Fruit fly (Drosophila melanogaster) whole organism, embryonic: ENCODE measurements around the gene RabGGTa.

Source experiments
- Ada2b ChIP-seq: fragments of 200-800 bp; sonication (Bioruptor generic); IDR thresholded peaks from 2 replicates; pipeline ENCODE4 v1.3.6; 2022; ENCODE audit warnings: missing biosample characterization, missing genetic modification characterization
- Aef1 ChIP-seq: fragments of 200-800 bp; sonication (Bioruptor generic); IDR thresholded peaks from 3 replicates; pipeline ENCODE4 v1.3.6; 2022; ENCODE audit warnings: missing biosample characterization, missing genetic modification characterization
- Bteb2 ChIP-seq: fragments of 200-800 bp; sonication (Bioruptor generic); optimal IDR thresholded peaks from 2 replicates; lab custom pipeline; 2016; ENCODE audit warnings: missing biosample characterization, missing genetic modification characterization
- CG10565 ChIP-seq: fragments of 200-800 bp; sonication (Bioruptor generic); optimal IDR thresholded peaks from 3 replicates; lab custom pipeline; 2016; ENCODE audit warnings: missing biosample characterization, mild to moderate bottlenecking, missing genetic modification characterization
- CG11504 ChIP-seq: fragments of 200-800 bp; sonication (Bioruptor generic); optimal IDR thresholded peaks from 3 replicates; lab custom pipeline; 2019; ENCODE audit warnings: missing biosample characterization, mild to moderate bottlenecking, missing genetic modification characterization, moderate library complexity
- CG11695 ChIP-seq: fragments of 200-800 bp; sonication (Bioruptor generic); IDR thresholded peaks from 3 replicates; pipeline ENCODE4 v1.3.6; 2022; ENCODE audit warnings: missing biosample characterization, missing genetic modification characterization
- CG12236 ChIP-seq: fragments of 200-800 bp; sonication (Bioruptor generic); optimal IDR thresholded peaks from 2 replicates; lab custom pipeline; 2016; ENCODE audit warnings: missing biosample characterization, missing genetic modification characterization
- CG12299 ChIP-seq: fragments of 200-800 bp; sonication (Bioruptor generic); optimal IDR thresholded peaks from 2 replicates; lab custom pipeline; 2018; ENCODE audit warnings: missing biosample characterization, mild to moderate bottlenecking, missing genetic modification characterization
- CG13424 ChIP-seq: fragments of 200-800 bp; sonication (Bioruptor generic); optimal IDR thresholded peaks from 2 replicates; lab custom pipeline; 2019; ENCODE audit warnings: missing biosample characterization, mild to moderate bottlenecking, missing genetic modification characterization, moderate library complexity
- CG15269 ChIP-seq: fragments of 200-800 bp; sonication (Bioruptor generic); optimal IDR thresholded peaks from 2 replicates; lab custom pipeline; 2018; ENCODE audit warnings: missing biosample characterization, mild to moderate bottlenecking, missing genetic modification characterization, moderate library complexity
- CG1647 ChIP-seq: fragments of 200-800 bp; sonication (Bioruptor generic); optimal IDR thresholded peaks from 3 replicates; lab custom pipeline; 2016; ENCODE audit warnings: missing biosample characterization, missing genetic modification characterization
- CG18262 ChIP-seq: fragments of 200-800 bp; optimal IDR thresholded peaks from 3 replicates; lab custom pipeline; 2019; ENCODE audit warnings: missing biosample characterization, mild to moderate bottlenecking, missing genetic modification characterization, moderate library complexity
- CG18619 ChIP-seq: fragments of 200-800 bp; sonication (Bioruptor generic); optimal IDR thresholded peaks from 3 replicates; lab custom pipeline; 2017; ENCODE audit warnings: missing biosample characterization, mild to moderate bottlenecking, missing genetic modification characterization
- CG2120 ChIP-seq: fragments of 200-800 bp; sonication (Bioruptor generic); optimal IDR thresholded peaks from 3 replicates; lab custom pipeline; 2016; ENCODE audit warnings: missing biosample characterization, missing genetic modification characterization
- CG30431 ChIP-seq: fragments of 200-800 bp; sonication (Bioruptor generic); optimal IDR thresholded peaks from 2 replicates; lab custom pipeline; 2017; ENCODE audit warnings: missing biosample characterization, missing genetic modification characterization
- CG31441 ChIP-seq: fragments of 200-800 bp; sonication (Bioruptor generic); IDR thresholded peaks from 2 replicates; pipeline ENCODE4 v1.3.6; 2022; ENCODE audit warnings: missing biosample characterization, missing genetic modification characterization
- CG32532 ChIP-seq: fragments of 200-800 bp; sonication (Bioruptor generic); IDR thresholded peaks from 2 replicates; pipeline ENCODE4 v1.3.6; 2022; ENCODE audit warnings: missing biosample characterization, missing genetic modification characterization
- CG33213 ChIP-seq: fragments of 200-800 bp; sonication (Bioruptor generic); optimal IDR thresholded peaks from 3 replicates; lab custom pipeline; 2016; ENCODE audit warnings: missing biosample characterization, missing genetic modification characterization
- CG4360 ChIP-seq: fragments of 200-800 bp; sonication (Bioruptor generic); IDR thresholded peaks from 2 replicates; pipeline ENCODE4 v1.3.6; 2022; ENCODE audit warnings: missing biosample characterization, missing genetic modification characterization
- CG4424 ChIP-seq: fragments of 200-800 bp; sonication (Bioruptor generic); optimal IDR thresholded peaks from 3 replicates; lab custom pipeline; 2016; ENCODE audit warnings: missing biosample characterization, missing genetic modification characterization
- CG7928 ChIP-seq: fragments of 200-800 bp; sonication (Bioruptor generic); optimal IDR thresholded peaks from 2 replicates; lab custom pipeline; 2017; ENCODE audit warnings: missing biosample characterization, mild to moderate bottlenecking, missing genetic modification characterization
- CG9817 ChIP-seq: fragments of 200-800 bp; sonication (Bioruptor generic); optimal IDR thresholded peaks from 2 replicates; lab custom pipeline; 2018; ENCODE audit warnings: missing biosample characterization, mild to moderate bottlenecking, missing genetic modification characterization, moderate library complexity
- CoRest ChIP-seq: fragments of 200-800 bp; sonication (Bioruptor generic); optimal IDR thresholded peaks from 3 replicates; lab custom pipeline; 2018; ENCODE audit warnings: missing biosample characterization, mild to moderate bottlenecking, missing genetic modification characterization, moderate library complexity
- Drgx ChIP-seq: fragments of 200-800 bp; sonication (Bioruptor generic); IDR thresholded peaks from 2 replicates; pipeline ENCODE4 v1.3.6; 2022; ENCODE audit warnings: missing biosample characterization, missing genetic modification characterization
- Fer1 ChIP-seq: fragments of 200-800 bp; sonication (Bioruptor generic); optimal IDR thresholded peaks from 2 replicates; lab custom pipeline; 2017; ENCODE audit warnings: missing biosample characterization, mild to moderate bottlenecking, missing genetic modification characterization
- H2.0 ChIP-seq: fragments of 200-800 bp; sonication (Bioruptor generic); IDR thresholded peaks from 2 replicates; pipeline ENCODE4 v1.3.6; 2022; ENCODE audit warnings: missing biosample characterization, missing genetic modification characterization
- Hmr ChIP-seq: fragments of 200-800 bp; sonication (Bioruptor generic); optimal IDR thresholded peaks from 3 replicates; lab custom pipeline; 2017; ENCODE audit warnings: mild to moderate bottlenecking, missing biosample characterization, missing genetic modification reagents, missing genetic modification characterization
- Hr51 ChIP-seq, 2 experiments: fragments of 200-800 bp; sonication (Bioruptor generic); optimal IDR thresholded peaks; 2 replicates in 1 of 2; 3 replicates in 1 of 2; lab custom pipeline; 2016 to 2018; ENCODE audit warnings: missing biosample characterization in 2 of 2, missing genetic modification characterization in 2 of 2, mild to moderate bottlenecking in 1 of 2, moderate library complexity in 1 of 2
- Lhr ChIP-seq: fragments of 200-800 bp; sonication (Bioruptor generic); optimal IDR thresholded peaks from 3 replicates; lab custom pipeline; 2017; ENCODE audit warnings: mild to moderate bottlenecking, missing biosample characterization, missing genetic modification reagents, missing genetic modification characterization
- Max ChIP-seq: fragments of 200-800 bp; sonication (Bioruptor generic); optimal IDR thresholded peaks from 2 replicates; lab custom pipeline; 2016; ENCODE audit warnings: missing biosample characterization, mild to moderate bottlenecking, missing genetic modification characterization
- Oli ChIP-seq: fragments of 200-800 bp; sonication (Bioruptor generic); optimal IDR thresholded peaks from 2 replicates; lab custom pipeline; 2018; ENCODE audit warnings: missing biosample characterization, mild to moderate bottlenecking, missing genetic modification characterization, moderate library complexity
- Pdp1 ChIP-seq, 2 experiments: fragments of 200-800 bp; sonication (Bioruptor generic); optimal IDR thresholded peaks; 3 replicates each; lab custom pipeline; 2016; ENCODE audit warnings: missing biosample characterization in 2 of 2, missing genetic modification characterization in 2 of 2, mild to moderate bottlenecking in 1 of 2, moderate library complexity in 1 of 2
- Ssrp ChIP-seq: fragments of 200-800 bp; sonication (Bioruptor generic); optimal IDR thresholded peaks from 2 replicates; lab custom pipeline; 2018; ENCODE audit warnings: missing biosample characterization, mild to moderate bottlenecking, missing genetic modification characterization, moderate library complexity
- ash1 ChIP-seq: fragments of 200-800 bp; sonication (Bioruptor generic); optimal IDR thresholded peaks from 2 replicates; lab custom pipeline; 2018; ENCODE audit warnings: missing biosample characterization, mild to moderate bottlenecking, missing genetic modification characterization
- bcd ChIP-seq: fragments of 200-800 bp; sonication (Bioruptor generic); optimal IDR thresholded peaks from 2 replicates; lab custom pipeline; 2017; ENCODE audit warnings: missing biosample characterization, mild to moderate bottlenecking, missing genetic modification characterization
- btn ChIP-seq: fragments of 200-800 bp; sonication (Bioruptor generic); optimal IDR thresholded peaks from 2 replicates; lab custom pipeline; 2016; ENCODE audit warnings: missing biosample characterization, missing genetic modification characterization
- ewg ChIP-seq: fragments of 200-800 bp; sonication (Bioruptor generic); optimal IDR thresholded peaks from 3 replicates; lab custom pipeline; 2017; ENCODE audit warnings: mild to moderate bottlenecking, missing biosample characterization, missing genetic modification reagents, missing genetic modification characterization
- hth ChIP-seq: fragments of >200 bp; optimal IDR thresholded peaks from 2 replicates; lab custom pipeline; 2017; ENCODE audit warnings: inconsistent platforms
- ken ChIP-seq: fragments of 200-800 bp; sonication (Bioruptor generic); IDR thresholded peaks from 3 replicates; pipeline ENCODE4 v1.3.6; 2022; ENCODE audit warnings: missing biosample characterization, missing genetic modification characterization
- onecut ChIP-seq: fragments of 200-800 bp; sonication (Bioruptor generic); IDR thresholded peaks from 2 replicates; pipeline ENCODE4 v1.3.6; 2022; ENCODE audit warnings: missing biosample characterization, missing genetic modification characterization
- pita ChIP-seq: fragments of 200-800 bp; sonication (Bioruptor generic); optimal IDR thresholded peaks from 2 replicates; lab custom pipeline; 2017; ENCODE audit warnings: missing biosample characterization, mild to moderate bottlenecking, missing genetic modification characterization
- prd ChIP-seq, 3 experiments: fragments of >200 bp in 2 of 3; fragments of 200-800 bp in 1 of 3; sonication (Bioruptor generic) in 1 of 3; optimal IDR thresholded peaks in 2 of 3; IDR thresholded peaks in 1 of 3; 2 replicates in 2 of 3; 3 replicates in 1 of 3; pipeline versions ENCODE4 v1.3.6 to Lab custom; 2017 to 2022; ENCODE audit warnings: missing biosample characterization in 1 of 3, missing genetic modification characterization in 1 of 3
- pros ChIP-seq: fragments of 200-800 bp; sonication (Bioruptor generic); optimal IDR thresholded peaks from 3 replicates; lab custom pipeline; 2019; ENCODE audit warnings: missing biosample characterization, mild to moderate bottlenecking, missing genetic modification characterization, moderate library complexity
- sim ChIP-seq: fragments of 200-800 bp; sonication (Bioruptor generic); IDR thresholded peaks from 2 replicates; pipeline ENCODE4 v1.3.6; 2022; ENCODE audit warnings: missing biosample characterization, missing genetic modification characterization
- sqz ChIP-seq: fragments of 200-800 bp; sonication (Bioruptor generic); optimal IDR thresholded peaks from 3 replicates; lab custom pipeline; 2018; ENCODE audit warnings: missing biosample characterization, mild to moderate bottlenecking, missing genetic modification characterization
- sug ChIP-seq: fragments of 200-800 bp; optimal IDR thresholded peaks from 2 replicates; lab custom pipeline; 2019; ENCODE audit warnings: missing biosample characterization, mild to moderate bottlenecking, missing genetic modification characterization, moderate library complexity
- tna ChIP-seq: fragments of 200-800 bp; sonication (Bioruptor generic); IDR thresholded peaks from 2 replicates; pipeline ENCODE4 v1.3.6; 2022; ENCODE audit warnings: missing biosample characterization, missing genetic modification characterization; ENCODE audit not compliant: partially characterized antibody
- tup ChIP-seq: fragments of 200-800 bp; sonication (Bioruptor generic); optimal IDR thresholded peaks from 2 replicates; lab custom pipeline; 2016; ENCODE audit warnings: missing biosample characterization, mild to moderate bottlenecking, missing genetic modification characterization, moderate library complexity
- zf30C ChIP-seq: fragments of 200-800 bp; sonication (Bioruptor generic); optimal IDR thresholded peaks from 3 replicates; lab custom pipeline; 2018; ENCODE audit warnings: missing biosample characterization, mild to moderate bottlenecking, missing genetic modification characterization

RabGGTa gene

DNA sequence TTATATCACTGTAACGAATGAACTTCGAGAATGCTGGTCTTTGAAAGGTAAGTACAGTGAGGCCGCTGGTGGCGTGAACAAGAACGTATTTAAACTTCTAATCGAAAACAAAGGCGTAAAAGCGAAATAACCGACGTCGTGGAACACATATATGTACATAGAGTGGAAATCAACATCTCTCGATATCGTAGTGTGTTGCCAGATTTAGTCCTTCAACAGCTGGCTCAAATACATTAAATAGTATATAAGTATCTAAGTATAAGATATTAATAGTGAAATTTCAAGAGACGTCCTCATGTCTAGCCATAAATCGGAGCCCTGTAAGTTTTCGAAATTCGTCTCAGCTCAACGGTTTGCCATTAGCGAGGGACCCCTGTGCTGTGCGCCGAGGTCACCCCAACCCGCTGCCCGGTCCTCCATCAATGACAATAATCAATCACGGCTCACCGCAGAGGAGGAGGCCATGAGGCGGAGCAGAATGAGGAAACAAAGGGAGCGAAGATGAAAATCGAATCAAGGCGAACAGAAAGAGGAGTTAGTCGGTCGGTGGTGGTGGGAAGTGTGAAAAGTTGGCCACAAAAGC lies 44.8 kb upstream of the RabGGTa start (continued):
- TF ChIP-seq CG12299 (tag; lab: Kevin White, UChicago), result no peak
- no peak for TF ChIP-seq tna (GFP tag; lab: Robert Waterston, UW)
- peak; percentile 1 for TF ChIP-seq CG9817 (tag; lab: Kevin White, UChicago)
- peak; percentile 11 for TF ChIP-seq CG18262 (tag; lab: Kevin White, UChicago)
- no peak for TF ChIP-seq sqz
- TF ChIP-seq CG11695 (GFP tag; lab: Robert Waterston, UW), result peak; percentile 16; the same call in 1 of the 3 replicates
- TF ChIP-seq prd (optimal IDR thresholded peaks at IDR 0.05; lab: Kevin White, UChicago), result no peak
- TF ChIP-seq prd (GFP tag; IDR thresholded peaks at IDR 0.05; lab: Robert Waterston, UW), result peak; percentile 27; the same call in 1 of the 3 replicates
- no peak for TF ChIP-seq Aef1
- no peak for TF ChIP-seq Bteb2
- no peak for TF ChIP-seq ken (GFP tag; lab: Robert Waterston, UW)
- peak; percentile 9 for TF ChIP-seq CG4424 (GFP tag; lab: Kevin White, UChicago)
- TF ChIP-seq CG13424 (tag; lab: Kevin White, UChicago), result peak; percentile 26
- peak; percentile 28 for TF ChIP-seq CG30431 (GFP tag; lab: Kevin White, UChicago)
- TF ChIP-seq Ada2b (GFP tag; lab: Robert Waterston, UW), result 0 out of 2 replicates have a peak, but pooled peaks have one; percentile 26
- no peak for TF ChIP-seq CG7928 (GFP tag; lab: Kevin White, UChicago)
- TF ChIP-seq Pdp1 (GFP tag; optimal IDR thresholded peaks at IDR 0.05; lab: Kevin White, UChicago), result peak in 1 of 2 experiments; percentile 25
- TF ChIP-seq onecut (GFP tag; lab: Robert Waterston, UW), result 0 out of 2 replicates have a peak, but pooled peaks have one; percentile 16
- TF ChIP-seq CG11504 (tag; lab: Kevin White, UChicago), result peak; percentile 33
- peak; percentile 21; the same call in 1 of the 2 replicates for TF ChIP-seq H2.0 (GFP tag; lab: Robert Waterston, UW)
- no peak for TF ChIP-seq CG1647 (GFP tag; lab: Kevin White, UChicago)
- peak; percentile 27 for TF ChIP-seq CoRest (tag; lab: Kevin White, UChicago)
- TF ChIP-seq CG12236, result no peak
- TF ChIP-seq CG18619, result peak; percentile 0
- 0 out of 2 replicates have a peak, but pooled peaks have one; percentile 38 for TF ChIP-seq CG31441
- peak; percentile 42 for TF ChIP-seq Oli
- peak in 1 of 2 experiments; percentile 9 for TF ChIP-seq Hr51 (GFP tag; optimal IDR thresholded peaks at IDR 0.05; lab: Kevin White, UChicago)
- TF ChIP-seq CG32532 (GFP tag; lab: Robert Waterston, UW), result 0 out of 2 replicates have a peak, but pooled peaks have one; percentile 22
- peak; percentile 14 for TF ChIP-seq Ssrp (tag; lab: Kevin White, UChicago)
- peak; percentile 12 for TF ChIP-seq CG15269 (tag; lab: Kevin White, UChicago)
- TF ChIP-seq ash1, result peak; percentile 36
- TF ChIP-seq zf30C, result no peak
- no peak for TF ChIP-seq tup (GFP tag; lab: Kevin White, UChicago)
- TF ChIP-seq btn (GFP tag; lab: Kevin White, UChicago), result no peak
- peak; percentile 33 for TF ChIP-seq Hmr
- no peak for TF ChIP-seq sim
- TF ChIP-seq pros (GFP tag; lab: Kevin White, UChicago), result peak; percentile 27
- TF ChIP-seq CG33213, result no peak
- no peak for TF ChIP-seq CG4360 (GFP tag; lab: Robert Waterston, UW)
- TF ChIP-seq bcd (GFP tag; lab: Kevin White, UChicago), result peak; percentile 12
- TF ChIP-seq Drgx (GFP tag; lab: Robert Waterston, UW), result no peak
- no peak for TF ChIP-seq pita
- no peak for TF ChIP-seq Lhr (GFP tag; lab: Kevin White, UChicago)
- no peak for TF ChIP-seq sug
- TF ChIP-seq Fer1 (GFP tag; lab: Kevin White, UChicago), result peak; percentile 0
- no peak for TF ChIP-seq ewg (GFP tag; lab: Kevin White, UChicago)
- peak; percentile 11 for TF ChIP-seq Max
- TF ChIP-seq CG10565 (GFP tag; lab: Kevin White, UChicago), result no peak
- TF ChIP-seq CG2120 (GFP tag; lab: Kevin White, UChicago), result peak; percentile 21
- TF ChIP-seq hth (lab: Kevin White, UChicago), result no peak
